Fruit fly (Drosophila melanogaster): ENCODE data around the gene Anp.

DNA sequence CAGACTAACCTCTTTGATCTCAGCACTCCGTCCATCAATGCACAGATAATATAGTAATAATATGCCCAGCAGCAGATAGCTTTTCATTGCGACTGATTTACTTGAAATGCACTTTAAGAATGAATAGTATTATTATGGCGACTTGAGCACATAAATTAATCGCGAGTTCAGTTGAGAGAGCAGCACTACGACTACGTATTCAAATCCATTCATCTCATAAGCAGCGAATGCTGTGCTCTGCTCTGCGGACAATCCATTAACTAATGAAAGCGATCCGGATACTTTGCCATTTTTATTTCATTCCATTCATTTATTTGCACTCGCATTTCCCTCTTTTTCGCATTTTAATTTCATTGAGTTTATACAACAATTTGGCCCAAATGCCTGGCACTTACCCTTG lies 27.9 kb downstream of the Anp start, which contains the start of gene CG43448:
- TF ChIP-seq Myc (optimal IDR thresholded peaks at IDR 0.05) (no peak), h (optimal IDR thresholded peaks at IDR 0.05) (no peak), insv (optimal IDR thresholded peaks at IDR 0.05) (no peak)

Data from Kc167 (cell line).